Worm (Caenorhabditis elegans) whole organism, midembryonic: ENCODE data around the gene F09C8.2.

Experiments
- T22C8.4 ChIP-seq: fragments of 200-800 bp; sonication (Bioruptor generic); IDR thresholded peaks from 2 replicates; pipeline ENCODE4 v1.3.6; 2022; ENCODE audit warnings: missing genetic modification characterization, missing compliant biosample characterization
- cog-1 ChIP-seq: sonication (generic microtip); optimal IDR thresholded peaks from 2 replicates; lab custom pipeline; 2016; ENCODE audit warnings: missing genetic modification characterization, missing compliant biosample characterization
- flt-1 ChIP-seq: fragments of 200-800 bp; sonication (Bioruptor generic); IDR thresholded peaks from 2 replicates; pipeline ENCODE4 v1.3.6; 2022; ENCODE audit warnings: missing genetic modification characterization, missing compliant biosample characterization
- klf-2 ChIP-seq: fragments of 200-800 bp; sonication (Bioruptor generic); conservative IDR thresholded peaks from 2 replicates; pipeline ENCODE4 v1.3.6; 2022; ENCODE audit warnings: missing genetic modification reagents, missing genetic modification characterization, missing compliant biosample characterization
- med-1 ChIP-seq: sonication (generic microtip); optimal IDR thresholded peaks from 2 replicates; lab custom pipeline; 2017; ENCODE audit warnings: missing genetic modification characterization, mild to moderate bottlenecking, missing compliant biosample characterization, antibody characterized with exemption, missing genetic modification reagents; ENCODE audit not compliant: insufficient read depth
- ref-1 ChIP-seq: fragments of 200-800 bp; sonication (Bioruptor generic); conservative IDR thresholded peaks from 2 replicates; pipeline ENCODE4 v1.3.6; 2022; ENCODE audit warnings: missing genetic modification reagents, missing genetic modification characterization, missing compliant biosample characterization
- tab-1 ChIP-seq: fragments of 200-800 bp; sonication (Bioruptor generic); IDR thresholded peaks from 2 replicates; pipeline ENCODE4 v1.3.6; 2022; ENCODE audit warnings: missing genetic modification characterization, missing compliant biosample characterization
- ztf-23 ChIP-seq: fragments of 200-800 bp; sonication (Bioruptor generic); IDR thresholded peaks from 2 replicates; pipeline ENCODE4 v1.3.6; 2022; ENCODE audit warnings: missing genetic modification reagents, missing genetic modification characterization, missing compliant biosample characterization
- ztf-29 ChIP-seq: fragments of 200-800 bp; sonication (Bioruptor generic); IDR thresholded peaks from 2 replicates; pipeline ENCODE4 v1.3.6; 2022; ENCODE audit warnings: missing genetic modification reagents, missing genetic modification characterization, missing compliant biosample characterization

F09C8.2 gene

DNA sequence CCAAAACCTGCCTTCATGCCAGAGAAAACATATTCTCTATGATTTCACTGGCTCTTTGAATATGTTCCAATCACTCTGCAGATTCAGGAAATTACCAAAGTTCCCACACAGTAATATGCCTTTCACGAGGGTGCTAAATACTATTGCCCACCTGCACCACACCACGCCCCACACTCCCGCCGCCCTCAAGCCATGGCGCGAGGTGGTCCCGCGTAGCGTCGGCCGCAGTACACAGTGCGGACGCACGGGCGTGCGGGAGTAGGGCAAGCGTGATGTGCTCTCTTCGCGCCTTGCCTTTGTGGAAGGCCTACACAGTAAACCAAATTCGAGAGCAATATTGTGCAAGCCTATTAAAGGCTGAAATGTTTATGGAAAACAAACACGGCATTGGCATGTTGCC, 10.7 kb upstream of the F09C8.2 start:
- no peak for TF ChIP-seq klf-2 (GFP tag; lab: Robert Waterston, UW)
- TF ChIP-seq ztf-29 (GFP tag; lab: Robert Waterston, UW), result no peak

DNA sequence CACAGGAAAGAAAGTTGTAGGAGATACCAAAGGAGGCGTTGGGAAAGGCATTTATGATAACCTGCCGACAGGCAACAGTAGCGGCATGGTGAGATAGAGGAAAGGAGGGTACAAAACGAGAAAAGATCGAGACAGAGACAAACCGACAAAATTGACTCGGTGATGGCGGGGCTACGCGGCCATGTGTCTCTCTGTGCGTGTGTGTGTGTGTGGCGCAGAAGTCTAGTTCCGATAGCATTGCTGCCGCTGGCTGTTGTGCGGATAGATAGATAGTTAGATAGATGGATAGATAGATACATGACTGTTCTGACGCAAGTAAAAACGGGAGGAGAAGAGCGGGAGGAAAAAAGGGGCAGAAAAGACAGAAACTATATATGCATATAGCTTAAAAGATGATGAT, 10.1 kb upstream of the F09C8.2 start:
- TF ChIP-seq flt-1 (no peak), med-1 (GFP tag; lab: Kevin White, UChicago) (no peak), ref-1 (no peak), tab-1 (no peak), cog-1 (tag; lab: Kevin White, UChicago) (no peak)

DNA sequence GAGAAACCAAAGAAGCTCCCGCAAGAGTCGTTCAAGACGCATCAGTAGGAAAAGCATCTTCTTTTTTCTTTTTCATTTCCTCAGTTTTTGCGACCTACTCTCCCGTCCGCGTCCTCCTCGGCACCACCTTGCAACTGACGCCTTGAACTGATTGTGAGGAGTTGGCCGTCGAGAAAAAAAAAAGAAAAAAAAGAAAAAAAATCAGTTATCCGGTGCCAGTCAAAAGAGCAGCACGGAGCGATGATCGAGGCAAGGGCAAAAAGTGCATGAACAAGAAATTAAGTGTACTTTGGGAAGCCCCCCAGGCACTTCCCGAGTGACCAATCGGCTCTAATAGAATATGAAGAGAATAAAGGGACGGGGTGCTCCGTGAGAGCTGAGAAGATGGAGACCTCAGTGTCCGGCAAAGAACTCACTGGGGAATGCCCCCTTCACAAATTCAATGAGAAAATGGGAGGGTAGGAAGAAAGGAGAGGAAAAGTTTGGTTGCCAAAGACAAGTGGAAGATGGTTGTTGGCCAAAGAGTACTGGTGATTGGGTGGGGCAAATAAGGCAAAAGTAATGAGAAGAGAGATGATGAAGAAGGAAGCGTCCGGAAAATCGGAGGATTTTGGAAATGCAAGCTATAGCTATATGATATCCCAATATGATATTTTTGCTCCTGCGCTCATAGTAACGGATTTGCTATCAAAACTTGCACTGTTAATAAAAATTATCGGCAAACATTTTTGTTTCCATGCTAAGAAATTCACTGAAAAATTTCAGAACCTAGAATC, 8.6 kb upstream of the F09C8.2 start:
- no peak for TF ChIP-seq cog-1 (tag; lab: Kevin White, UChicago)
- TF ChIP-seq med-1 (GFP tag; lab: Kevin White, UChicago), result no peak
- no peak for TF ChIP-seq flt-1
- TF ChIP-seq ztf-29 (GFP tag; lab: Robert Waterston, UW), result no peak

DNA sequence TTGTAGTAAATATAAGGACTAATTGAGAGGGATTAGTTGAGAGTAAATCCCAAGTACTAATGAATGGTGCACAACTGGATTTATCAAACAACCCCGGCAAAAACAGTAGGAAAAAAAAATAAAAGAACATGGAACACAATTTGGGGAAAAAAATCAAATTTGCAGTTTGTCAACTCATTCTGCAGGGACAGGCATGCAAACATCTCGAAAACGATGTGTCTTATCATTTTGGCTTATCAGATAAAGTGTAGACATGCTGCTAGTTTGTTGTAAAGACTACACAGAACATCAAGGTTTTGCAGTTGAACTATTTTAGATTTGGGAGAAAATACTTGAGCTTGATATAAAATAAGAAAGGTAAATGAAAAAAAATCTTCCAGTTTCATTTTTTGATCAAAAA, 6.9 kb upstream of the F09C8.2 start:
- TF ChIP-seq ztf-23 (no peak), klf-2 (GFP tag; lab: Robert Waterston, UW) (no peak), tab-1 (no peak), cog-1 (tag; lab: Kevin White, UChicago) (no peak), ref-1 (no peak), flt-1 (no peak), med-1 (GFP tag; lab: Kevin White, UChicago) (no peak), T22C8.4 (no peak), ztf-29 (GFP tag; lab: Robert Waterston, UW) (no peak)

DNA sequence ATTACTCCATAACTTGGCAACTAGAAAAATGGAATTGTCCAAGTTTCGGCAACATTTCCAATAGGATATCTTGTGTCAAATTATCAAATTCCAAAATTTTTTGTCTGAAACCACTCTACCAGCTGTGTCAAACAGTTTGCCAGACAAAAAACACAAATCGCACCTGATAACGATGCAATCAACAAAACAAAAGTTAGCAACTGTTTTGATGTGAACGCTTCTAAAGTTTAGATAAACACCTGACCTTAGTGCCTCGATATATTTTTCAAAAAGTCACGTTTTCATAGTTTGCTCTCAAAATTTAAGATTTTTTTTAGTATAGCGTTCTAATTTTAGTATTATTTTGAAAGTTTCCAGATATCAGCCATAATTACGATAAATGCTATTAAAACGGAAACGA, 4.5 kb upstream of the F09C8.2 start:
- no peak for TF ChIP-seq med-1 (GFP tag; lab: Kevin White, UChicago)
- TF ChIP-seq cog-1 (tag; lab: Kevin White, UChicago), result no peak
- TF ChIP-seq ztf-23, result no peak
- no peak for TF ChIP-seq klf-2 (GFP tag; lab: Robert Waterston, UW)
- no peak for TF ChIP-seq T22C8.4
- TF ChIP-seq flt-1, result no peak
- TF ChIP-seq ztf-29 (GFP tag; lab: Robert Waterston, UW), result no peak
- no peak for TF ChIP-seq ref-1

DNA sequence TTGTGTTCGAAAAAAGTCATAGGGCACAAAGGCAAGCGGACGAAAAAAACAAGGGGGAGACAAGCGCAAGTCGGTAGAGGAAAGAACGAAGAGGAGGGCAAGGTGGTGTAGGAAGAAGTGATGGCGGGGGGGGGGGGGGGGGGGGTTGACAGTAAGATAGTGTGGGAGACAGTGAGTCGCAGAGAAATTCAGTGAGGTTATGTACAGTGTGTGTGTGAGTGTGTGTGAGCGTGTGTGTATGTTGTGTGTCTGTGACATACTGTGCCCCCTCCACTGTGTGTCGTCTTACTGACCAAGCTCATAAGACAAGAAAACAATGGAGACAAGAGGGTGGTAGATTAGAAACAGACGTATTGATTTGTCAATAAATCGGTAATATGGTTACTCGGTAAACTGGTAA, 3.3 kb upstream of the F09C8.2 start:
- TF ChIP-seq ztf-29 (GFP tag; lab: Robert Waterston, UW) (no peak), tab-1 (peak; percentile 61; the same call in 1 of the 2 replicates), med-1 (GFP tag; lab: Kevin White, UChicago) (no peak), ref-1 (no peak), T22C8.4 (no peak), klf-2 (GFP tag; lab: Robert Waterston, UW) (no peak), ztf-23 (0 out of 2 replicates have a peak, but pooled peaks have one; percentile 18), cog-1 (tag; lab: Kevin White, UChicago) (no peak), flt-1 (0 out of 2 replicates have a peak, but pooled peaks have one; percentile 55)

DNA sequence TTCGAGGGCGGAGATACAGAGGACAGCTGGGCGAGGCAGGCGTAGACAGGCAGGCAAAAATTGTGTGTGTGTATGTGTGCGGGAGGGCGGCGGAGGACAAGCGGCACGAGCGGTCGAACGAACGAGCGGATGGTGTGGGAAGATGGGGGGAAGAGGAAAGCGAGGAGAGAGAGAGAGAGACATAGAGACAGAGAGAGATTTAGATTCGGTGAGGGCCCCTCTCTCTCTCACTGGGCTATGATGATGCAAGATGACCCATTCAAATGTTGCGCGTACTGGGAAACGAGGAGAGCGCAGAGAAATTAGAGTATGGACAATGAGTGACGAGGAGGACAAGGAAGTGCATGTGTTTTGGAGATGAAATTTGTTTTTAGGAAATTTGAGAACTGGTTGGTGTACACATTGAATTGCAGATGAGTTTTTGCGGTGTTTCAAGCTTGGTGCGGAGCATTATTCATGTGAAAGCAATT, 941 bp upstream of the F09C8.2 start:
- TF ChIP-seq ref-1 (no peak), tab-1 (peak; percentile 51; the same call in 1 of the 2 replicates), ztf-29 (GFP tag; lab: Robert Waterston, UW) (peak; percentile 5; the same call in 1 of the 2 replicates), med-1 (GFP tag; lab: Kevin White, UChicago) (no peak), T22C8.4 (peak; percentile 31; the same call in 1 of the 2 replicates), flt-1 (peak; percentile 76), ztf-23 (peak; percentile 46; the same call in 1 of the 2 replicates), cog-1 (tag; lab: Kevin White, UChicago) (peak; percentile 98)

DNA sequence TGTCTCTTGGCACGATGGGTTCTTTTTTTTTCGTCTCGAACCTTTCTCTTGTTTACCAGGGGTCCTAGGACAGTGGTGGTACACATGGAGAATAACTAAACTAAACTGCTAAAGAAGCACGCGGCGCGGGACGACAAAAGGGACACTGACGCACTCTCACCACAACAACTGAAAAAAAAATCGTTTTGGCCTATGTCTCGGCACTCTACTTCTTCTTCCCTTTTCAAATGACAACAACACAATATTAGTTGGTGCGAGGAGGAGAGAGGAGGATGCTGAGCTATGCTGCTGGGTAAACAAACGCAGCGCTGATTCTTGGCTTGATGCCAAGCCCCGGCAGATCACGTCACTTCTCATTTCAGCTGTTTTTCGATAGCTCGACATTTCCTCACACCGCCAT, 1.6 kb downstream of the F09C8.2 start:
- TF ChIP-seq med-1 (GFP tag; lab: Kevin White, UChicago), result no peak
- no peak for TF ChIP-seq T22C8.4
- no peak for TF ChIP-seq klf-2 (GFP tag; lab: Robert Waterston, UW)
- no peak for TF ChIP-seq ref-1
- no peak for TF ChIP-seq ztf-29 (GFP tag; lab: Robert Waterston, UW)
- TF ChIP-seq cog-1 (tag; lab: Kevin White, UChicago), result no peak
- 0 out of 2 replicates have a peak, but pooled peaks have one; percentile 35 for TF ChIP-seq flt-1

DNA sequence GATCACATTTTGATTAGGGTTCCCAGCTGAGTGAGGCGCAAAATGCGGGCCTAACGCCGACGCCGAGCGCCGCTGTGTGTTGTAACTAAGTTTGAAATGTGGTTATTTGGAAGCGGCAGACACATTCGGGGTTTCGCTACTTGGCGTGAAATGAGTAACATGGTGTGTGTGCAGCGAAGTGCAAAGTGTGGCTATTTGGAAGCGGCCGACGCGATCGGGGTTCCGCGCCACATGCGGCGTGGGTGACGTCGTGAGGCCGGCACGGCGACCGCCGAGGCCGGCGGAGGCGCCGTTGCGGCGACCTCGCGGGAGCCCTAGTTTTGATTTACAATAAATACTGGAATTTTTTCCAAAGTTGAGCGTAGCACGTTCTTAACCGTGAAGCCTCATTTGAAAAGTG, 2.2 kb downstream of the F09C8.2 start:
- TF ChIP-seq ztf-23 (0 out of 2 replicates have a peak, but pooled peaks have one; percentile 28), tab-1 (no peak)

DNA sequence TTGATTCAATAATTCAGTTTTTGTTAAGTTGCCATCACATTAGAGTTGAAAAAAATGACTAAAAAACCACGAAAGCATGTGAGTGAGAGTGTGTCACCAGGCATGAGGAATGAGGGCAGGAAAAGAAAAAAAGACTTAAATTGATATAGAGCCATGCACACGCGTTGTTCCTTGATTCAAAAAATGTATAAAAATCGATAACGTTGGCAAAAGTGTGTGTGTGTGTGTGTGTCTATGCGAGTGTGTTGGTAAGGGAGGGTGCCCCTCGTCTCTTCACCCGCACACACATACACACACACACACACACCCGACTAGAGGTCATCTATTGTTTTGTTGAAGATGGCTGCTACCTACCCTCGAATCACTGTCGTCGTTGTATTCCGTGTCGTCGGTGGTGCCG, 3.0 kb downstream of the F09C8.2 start:
- no peak for TF ChIP-seq cog-1 (tag; lab: Kevin White, UChicago)
- no peak for TF ChIP-seq klf-2 (GFP tag; lab: Robert Waterston, UW)
- TF ChIP-seq flt-1, result 0 out of 2 replicates have a peak, but pooled peaks have one; percentile 40
- 0 out of 2 replicates have a peak, but pooled peaks have one; percentile 33 for TF ChIP-seq tab-1
- no peak for TF ChIP-seq ztf-23
- no peak for TF ChIP-seq med-1 (GFP tag; lab: Kevin White, UChicago)
- no peak for TF ChIP-seq ref-1
- no peak for TF ChIP-seq ztf-29 (GFP tag; lab: Robert Waterston, UW)
- TF ChIP-seq T22C8.4, result peak; percentile 63

DNA sequence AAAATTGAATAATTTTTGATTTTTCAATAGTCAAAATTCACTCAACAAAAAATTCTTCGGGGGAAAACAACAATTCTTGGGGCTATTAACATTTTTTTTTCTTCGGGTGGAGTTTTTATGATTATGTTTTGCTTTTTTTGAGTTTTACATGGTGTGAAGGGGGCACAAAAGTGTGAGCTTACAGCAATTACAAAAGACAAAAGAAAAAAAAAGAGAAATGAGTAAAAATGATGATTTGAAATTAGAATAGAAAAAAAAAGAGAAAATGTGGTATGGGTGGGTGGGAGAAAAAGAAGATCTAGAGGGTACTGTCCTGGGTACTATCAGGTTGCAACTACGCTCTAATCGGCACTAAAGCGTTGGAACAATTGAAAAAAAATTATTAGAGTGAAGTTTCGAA, 6.0 kb downstream of the F09C8.2 start:
- TF ChIP-seq ref-1 (no peak), med-1 (GFP tag; lab: Kevin White, UChicago) (no peak), ztf-23 (no peak), cog-1 (tag; lab: Kevin White, UChicago) (no peak), tab-1 (no peak)
